Worm (Caenorhabditis elegans) whole organism, early embryonic: ENCODE measurements around the gene Y50E8A.2.

Source experiments
- ama-1 ChIP-seq: fragments of 150-350 bp; optimal IDR thresholded peaks from 2 replicates; lab custom pipeline; 2014
- ceh-36 ChIP-seq: sonication (generic microtip); optimal IDR thresholded peaks from 2 replicates; lab custom pipeline; 2016; ENCODE audit warnings: missing genetic modification characterization, inconsistent platforms, missing compliant biosample characterization
- flt-1 ChIP-seq: fragments of 200-800 bp; sonication (Bioruptor generic); IDR thresholded peaks from 2 replicates; pipeline ENCODE4 v1.3.6; 2022; ENCODE audit warnings: missing genetic modification characterization, missing compliant biosample characterization
- hmg-4 ChIP-seq: fragments of 200-800 bp; sonication (Bioruptor generic); optimal IDR thresholded peaks from 2 replicates; lab custom pipeline; 2018; ENCODE audit warnings: mild to moderate bottlenecking, missing genetic modification characterization, missing compliant biosample characterization
- hnd-1 ChIP-seq: sonication (generic microtip); optimal IDR thresholded peaks from 2 replicates; lab custom pipeline; 2016; ENCODE audit warnings: missing genetic modification characterization, missing compliant biosample characterization
- scrt-1 ChIP-seq: fragments of 200-800 bp; sonication (Bioruptor generic); IDR thresholded peaks from 2 replicates; pipeline ENCODE4 v1.3.6; 2022; ENCODE audit warnings: missing genetic modification characterization, missing compliant biosample characterization
- sea-1 ChIP-seq: fragments of 200-800 bp; sonication (Bioruptor generic); conservative IDR thresholded peaks from 2 replicates; pipeline ENCODE4 v1.3.6; 2022; ENCODE audit warnings: missing genetic modification characterization, missing compliant biosample characterization
- tbx-11 ChIP-seq: fragments of 200-800 bp; sonication (Bioruptor generic); IDR thresholded peaks from 2 replicates; pipeline ENCODE4 v1.3.6; 2022; ENCODE audit warnings: missing genetic modification characterization, missing compliant biosample characterization
- tbx-37 ChIP-seq: fragments of 200-800 bp; sonication (Bioruptor generic); conservative IDR thresholded peaks from 2 replicates; pipeline ENCODE4 v1.3.6; 2022; ENCODE audit warnings: missing genetic modification reagents, missing genetic modification characterization, missing compliant biosample characterization
- tra-4 ChIP-seq: sonication (generic microtip); optimal IDR thresholded peaks from 2 replicates; lab custom pipeline; 2017; ENCODE audit warnings: missing genetic modification characterization, missing compliant biosample characterization

DNA sequence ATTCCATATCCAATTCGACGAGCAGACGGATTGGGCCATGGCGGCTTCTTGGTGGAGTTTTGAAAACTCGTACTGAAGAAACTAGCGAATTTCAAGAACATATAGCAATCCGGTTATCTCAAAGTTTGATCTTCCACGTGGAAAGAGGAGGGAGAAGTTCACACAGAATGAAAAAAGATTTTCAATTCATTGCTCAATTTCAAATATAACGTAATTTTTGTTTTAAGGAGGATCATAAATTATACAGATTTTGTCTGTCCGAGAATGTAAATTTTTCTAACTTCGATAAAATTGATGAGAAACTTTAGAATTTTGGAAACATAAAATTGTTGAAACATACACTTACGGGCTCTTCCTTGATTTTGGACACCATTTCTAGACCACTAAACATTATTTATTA lies at the start of gene Y50E8A.2:
- no peak for TF ChIP-seq tra-4
- no peak for TF ChIP-seq flt-1 (GFP tag; lab: Robert Waterston, UW)
- no peak for TF ChIP-seq sea-1 (GFP tag; lab: Robert Waterston, UW)
- no peak for TF ChIP-seq hnd-1 (tag; lab: Kevin White, UChicago)
- no peak for TF ChIP-seq ama-1
- no peak for TF ChIP-seq hmg-4 (GFP tag; lab: Kevin White, UChicago)
- TF ChIP-seq ceh-36 = no peak
- no peak for TF ChIP-seq scrt-1
- no peak for TF ChIP-seq tbx-11
- no peak for TF ChIP-seq tbx-37 (GFP tag; lab: Robert Waterston, UW)
